Fruit fly (Drosophila melanogaster) whole organism, prepupa: Measurements from ENCODE around the gene CG8750.
A peak's percentile ranks its signal among the peaks of the same experiment; 100 is the strongest.

Source experiments
- Blimp-1 ChIP-seq: fragments of 200-800 bp; sonication (Bioruptor generic); optimal IDR thresholded peaks from 3 replicates; lab custom pipeline; 2017; ENCODE audit warnings: missing biosample characterization, missing genetic modification characterization, mild to moderate bottlenecking, moderate library complexity, missing genetic modification reagents
- CG10631 ChIP-seq: fragments of 200-800 bp; sonication (Bioruptor generic); optimal IDR thresholded peaks from 2 replicates; lab custom pipeline; 2016; ENCODE audit warnings: missing biosample characterization, missing genetic modification characterization
- CG10669 ChIP-seq: fragments of 200-800 bp; sonication (Bioruptor generic); optimal IDR thresholded peaks from 3 replicates; lab custom pipeline; 2018; ENCODE audit warnings: missing biosample characterization, mild to moderate bottlenecking, missing genetic modification characterization, moderate library complexity
- CG11294 ChIP-seq: fragments of 200-800 bp; sonication (Bioruptor generic); IDR thresholded peaks from 2 replicates; pipeline ENCODE4 v1.3.6; 2022; ENCODE audit warnings: missing biosample characterization, missing genetic modification characterization
- CG11762 ChIP-seq: fragments of 200-800 bp; sonication (Bioruptor generic); optimal IDR thresholded peaks from 3 replicates; lab custom pipeline; 2016; ENCODE audit warnings: missing biosample characterization, missing genetic modification characterization; ENCODE audit not compliant: insufficient read depth
- CG11902 ChIP-seq: fragments of 200-800 bp; sonication (Bioruptor generic); optimal IDR thresholded peaks from 3 replicates; lab custom pipeline; 2016; ENCODE audit warnings: missing biosample characterization, missing genetic modification characterization
- CG1621 ChIP-seq: fragments of 200-800 bp; sonication (Bioruptor generic); optimal IDR thresholded peaks from 3 replicates; lab custom pipeline; 2018; ENCODE audit warnings: missing biosample characterization, mild to moderate bottlenecking, missing genetic modification characterization
- CG3032 ChIP-seq: fragments of 200-800 bp; optimal IDR thresholded peaks from 2 replicates; lab custom pipeline; 2019; ENCODE audit warnings: missing biosample characterization, mild to moderate bottlenecking, missing genetic modification characterization, moderate library complexity
- CG32006 ChIP-seq: fragments of 200-800 bp; sonication (Bioruptor generic); optimal IDR thresholded peaks from 3 replicates; lab custom pipeline; 2017; ENCODE audit warnings: missing biosample characterization, mild to moderate bottlenecking, missing genetic modification characterization
- CG34406 ChIP-seq: fragments of 200-800 bp; sonication (Bioruptor generic); optimal IDR thresholded peaks from 3 replicates; lab custom pipeline; 2016; ENCODE audit warnings: missing biosample characterization, missing genetic modification characterization
- CG6163 ChIP-seq: fragments of 200-800 bp; sonication (Bioruptor generic); IDR thresholded peaks from 3 replicates; pipeline ENCODE4 v1.3.6; 2022; ENCODE audit warnings: missing biosample characterization, missing genetic modification characterization
- CG6276 ChIP-seq: fragments of 200-800 bp; sonication (Bioruptor generic); optimal IDR thresholded peaks from 2 replicates; lab custom pipeline; 2017; ENCODE audit warnings: missing biosample characterization, mild to moderate bottlenecking, missing genetic modification characterization
- CG6854 ChIP-seq: fragments of 200-800 bp; sonication (Bioruptor generic); optimal IDR thresholded peaks from 2 replicates; lab custom pipeline; 2017; ENCODE audit warnings: missing biosample characterization, mild to moderate bottlenecking, missing genetic modification characterization
- CG7368 ChIP-seq: fragments of 200-800 bp; sonication (Bioruptor generic); optimal IDR thresholded peaks from 3 replicates; lab custom pipeline; 2016; ENCODE audit warnings: missing biosample characterization, missing genetic modification characterization
- Eip75B ChIP-seq: fragments of 200-800 bp; sonication (Bioruptor generic); optimal IDR thresholded peaks from 3 replicates; lab custom pipeline; 2016; ENCODE audit warnings: missing biosample characterization, missing genetic modification characterization
- Eip78C ChIP-seq: fragments of 200-800 bp; sonication (Bioruptor generic); peaks from one replicate; lab custom pipeline; 2016; ENCODE audit warnings: missing biosample characterization, missing genetic modification characterization
- Eip93F ChIP-seq: fragments of 200-800 bp; sonication (Bioruptor generic); optimal IDR thresholded peaks from 2 replicates; lab custom pipeline; 2016; ENCODE audit warnings: missing biosample characterization, mild to moderate bottlenecking, missing genetic modification characterization
- Ets21C ChIP-seq: fragments of 200-800 bp; sonication (Bioruptor generic); optimal IDR thresholded peaks from 3 replicates; lab custom pipeline; 2016; ENCODE audit warnings: missing biosample characterization, missing genetic modification characterization
- Hr39 ChIP-seq: fragments of 200-800 bp; sonication (Bioruptor generic); optimal IDR thresholded peaks from 2 replicates; lab custom pipeline; 2016; ENCODE audit warnings: missing biosample characterization, missing genetic modification characterization
- Hr4 ChIP-seq: fragments of 200-800 bp; sonication (Bioruptor generic); optimal IDR thresholded peaks from 3 replicates; lab custom pipeline; 2016; ENCODE audit warnings: missing biosample characterization, missing genetic modification characterization
- Lpt ChIP-seq: fragments of 200-800 bp; sonication (Bioruptor generic); optimal IDR thresholded peaks from 3 replicates; lab custom pipeline; 2016; ENCODE audit warnings: missing biosample characterization, missing genetic modification characterization
- Met ChIP-seq: fragments of 200-800 bp; sonication (Bioruptor generic); optimal IDR thresholded peaks from 3 replicates; lab custom pipeline; 2016; ENCODE audit warnings: missing biosample characterization, missing genetic modification characterization
- OdsH ChIP-seq: fragments of 200-800 bp; sonication (Bioruptor generic); optimal IDR thresholded peaks from 3 replicates; lab custom pipeline; 2016; ENCODE audit warnings: missing biosample characterization, missing genetic modification characterization
- acj6 ChIP-seq: fragments of 200-800 bp; sonication (Bioruptor generic); optimal IDR thresholded peaks from 3 replicates; lab custom pipeline; 2016; ENCODE audit warnings: missing biosample characterization, missing genetic modification characterization
- dac ChIP-seq: fragments of 200-800 bp; sonication (Bioruptor generic); optimal IDR thresholded peaks from 2 replicates; lab custom pipeline; 2017; ENCODE audit warnings: missing biosample characterization, mild to moderate bottlenecking, missing genetic modification characterization
- esn ChIP-seq: fragments of 200-800 bp; sonication (Bioruptor generic); optimal IDR thresholded peaks from 2 replicates; lab custom pipeline; 2016; ENCODE audit warnings: missing biosample characterization, mild to moderate bottlenecking, missing genetic modification characterization, moderate library complexity
- fd59A ChIP-seq: fragments of 200-800 bp; sonication (Bioruptor generic); optimal IDR thresholded peaks from 2 replicates; lab custom pipeline; 2017; ENCODE audit warnings: missing biosample characterization, mild to moderate bottlenecking, missing genetic modification characterization, missing genetic modification reagents
- fd85E ChIP-seq: fragments of 200-800 bp; sonication (Bioruptor generic); optimal IDR thresholded peaks from 3 replicates; lab custom pipeline; 2016; ENCODE audit warnings: missing biosample characterization, missing genetic modification characterization
- fkh ChIP-seq: fragments of 200-800 bp; sonication (Bioruptor generic); optimal IDR thresholded peaks from 3 replicates; lab custom pipeline; 2017; ENCODE audit warnings: missing biosample characterization, mild to moderate bottlenecking, missing genetic modification characterization, moderate library complexity
- net ChIP-seq: fragments of 200-800 bp; sonication (Bioruptor generic); optimal IDR thresholded peaks from 3 replicates; lab custom pipeline; 2016; ENCODE audit warnings: missing biosample characterization, missing genetic modification characterization
- pdm3 ChIP-seq: fragments of 200-800 bp; sonication (Bioruptor generic); optimal IDR thresholded peaks from 3 replicates; lab custom pipeline; 2016; ENCODE audit warnings: missing biosample characterization, missing genetic modification characterization
- salr ChIP-seq, 2 experiments: fragments of 200-800 bp; sonication (Bioruptor generic); optimal IDR thresholded peaks; 3 replicates each; lab custom pipeline; 2016 to 2018; ENCODE audit warnings: missing biosample characterization in 2 of 2, missing genetic modification characterization in 2 of 2, mild to moderate bottlenecking in 1 of 2
- spab ChIP-seq: fragments of 200-800 bp; sonication (Bioruptor generic); optimal IDR thresholded peaks from 2 replicates; lab custom pipeline; 2017; ENCODE audit warnings: missing biosample characterization, mild to moderate bottlenecking, missing genetic modification characterization, missing genetic modification reagents
- svp ChIP-seq: fragments of 200-800 bp; sonication (Bioruptor generic); peaks from one replicate; lab custom pipeline; 2016; ENCODE audit warnings: missing biosample characterization, missing genetic modification characterization
- vri ChIP-seq: fragments of 200-800 bp; sonication (Bioruptor generic); optimal IDR thresholded peaks from 3 replicates; lab custom pipeline; 2016; ENCODE audit warnings: missing biosample characterization, mild to moderate bottlenecking, missing genetic modification characterization

Gene CG8750

dm6 chr3L:13842917-13843316 is at the start of gene CG8750:
CG8750 (minus strand) TSS chr3L:13843017.
- no peak for TF ChIP-seq esn (GFP tag; lab: Kevin White, UChicago)
- TF ChIP-seq CG11294 = no peak
- TF ChIP-seq Hr39 (GFP tag; lab: Kevin White, UChicago) = no peak
- no peak for TF ChIP-seq acj6 (GFP tag; lab: Kevin White, UChicago)
- no peak for TF ChIP-seq CG3032 (tag; lab: Kevin White, UChicago)
- TF ChIP-seq fkh (GFP tag; lab: Kevin White, UChicago) = no peak
- TF ChIP-seq CG10669 (GFP tag; lab: Kevin White, UChicago) = no peak
- no peak for TF ChIP-seq fd59A (GFP tag; lab: Kevin White, UChicago)
- TF ChIP-seq CG11902 (GFP tag; lab: Kevin White, UChicago) = no peak

DNA sequence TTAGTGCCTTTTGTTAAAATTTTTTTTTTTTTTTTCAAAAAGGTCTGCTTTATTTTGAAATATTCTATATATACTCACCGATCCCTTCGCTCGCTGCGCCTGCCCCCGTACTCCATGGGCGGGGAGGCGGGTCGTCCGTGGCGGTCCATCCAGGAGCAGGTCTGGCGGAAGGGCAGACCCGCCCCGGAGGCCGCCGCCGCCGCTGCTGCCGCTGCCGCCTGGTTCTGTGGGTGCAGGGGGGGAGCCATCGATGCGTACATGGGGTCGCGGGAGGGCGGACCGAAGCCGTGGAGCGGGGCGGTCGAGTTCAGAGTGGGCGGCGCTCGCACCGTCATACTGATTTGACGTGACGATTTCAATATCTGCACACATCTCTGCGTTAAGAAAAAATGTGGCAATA is 44.3 kb upstream of the CG8750 start:
- TF ChIP-seq CG11762 = no peak
- no peak for TF ChIP-seq CG3032 (tag; lab: Kevin White, UChicago)
- no peak for TF ChIP-seq CG32006 (GFP tag; lab: Kevin White, UChicago)
- TF ChIP-seq CG34406 (GFP tag; lab: Kevin White, UChicago) = no peak
- TF ChIP-seq Ets21C = no peak

dm6 chr3L:13884460-13885056 is 41.7 kb upstream of the CG8750 start:
- no peak for TF ChIP-seq Met (GFP tag; lab: Kevin White, UChicago)
- no peak for TF ChIP-seq pdm3
- TF ChIP-seq Hr4 (GFP tag; lab: Kevin White, UChicago) = no peak
- TF ChIP-seq Lpt (GFP tag; lab: Kevin White, UChicago) = no peak
- TF ChIP-seq Eip75B (GFP tag; lab: Kevin White, UChicago) = no peak
- no peak for TF ChIP-seq net (GFP tag; lab: Kevin White, UChicago)
- TF ChIP-seq CG6854 = no peak
- TF ChIP-seq CG32006 (GFP tag; lab: Kevin White, UChicago) = no peak

DNA sequence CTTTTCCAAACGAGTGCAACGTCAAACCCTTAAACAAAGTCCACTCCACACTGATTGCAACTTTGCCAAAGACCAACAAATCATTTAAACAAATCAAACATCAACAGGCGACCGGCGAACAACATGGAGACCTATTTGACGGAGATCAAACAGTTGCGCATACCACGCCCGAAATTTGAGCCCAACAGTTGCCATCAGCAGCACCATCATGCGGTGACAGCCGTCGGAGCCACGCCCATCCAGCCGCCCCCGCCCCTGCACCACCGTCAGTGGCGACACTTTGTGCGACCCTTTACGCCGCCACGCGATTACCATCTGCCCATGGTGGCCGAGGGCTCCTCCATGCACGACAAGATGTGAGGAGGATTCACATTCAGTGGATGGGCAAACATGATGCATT is 39.7 kb upstream of the CG8750 start:
- TF ChIP-seq fd85E (GFP tag; lab: Kevin White, UChicago) = no peak
- TF ChIP-seq fkh (GFP tag; lab: Kevin White, UChicago) = peak; percentile 22
- peak; percentile 10 for TF ChIP-seq Eip78C (GFP tag; lab: Kevin White, UChicago)

DNA sequence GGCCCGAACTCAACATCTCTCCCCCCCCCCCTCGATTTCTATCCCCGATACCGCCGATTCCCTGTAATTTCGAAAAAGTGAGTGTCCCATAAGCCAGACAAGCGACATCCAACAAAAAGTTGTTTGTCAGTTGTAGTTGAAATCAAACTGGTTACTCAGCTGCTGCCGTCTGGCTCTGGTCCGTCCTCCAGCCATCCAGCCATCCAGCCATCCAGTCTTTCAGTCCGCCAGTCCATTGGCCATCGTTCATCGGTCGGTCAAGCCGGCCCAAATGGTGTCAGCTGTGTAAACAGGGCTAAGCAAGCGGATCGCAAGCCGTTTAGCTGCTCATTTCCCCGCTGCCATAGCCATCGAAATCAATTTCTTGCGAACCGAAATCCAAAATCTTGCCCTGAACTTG is 38.7 kb upstream of the CG8750 start:
- peak; percentile 37 for TF ChIP-seq Blimp-1 (GFP tag; lab: Kevin White, UChicago)
- TF ChIP-seq vri (GFP tag; lab: Kevin White, UChicago) = no peak
- TF ChIP-seq Met (GFP tag; lab: Kevin White, UChicago) = no peak
- no peak for TF ChIP-seq CG10669 (GFP tag; lab: Kevin White, UChicago)
- no peak for TF ChIP-seq OdsH (GFP tag; lab: Kevin White, UChicago)
- TF ChIP-seq CG6276 (GFP tag; lab: Kevin White, UChicago) = no peak
- TF ChIP-seq salr (GFP tag; optimal IDR thresholded peaks at IDR 0.05; lab: Kevin White, UChicago) = no peak
- peak; percentile 10 for TF ChIP-seq Lpt (GFP tag; lab: Kevin White, UChicago)
- no peak for TF ChIP-seq CG7368 (GFP tag; lab: Kevin White, UChicago)
- no peak for TF ChIP-seq fd59A (GFP tag; lab: Kevin White, UChicago)
- no peak for TF ChIP-seq Eip93F (GFP tag; lab: Kevin White, UChicago)
- no peak for TF ChIP-seq CG1621 (tag; lab: Kevin White, UChicago)
- no peak for TF ChIP-seq dac (GFP tag; lab: Kevin White, UChicago)
- no peak for TF ChIP-seq CG10631
- TF ChIP-seq acj6 (GFP tag; lab: Kevin White, UChicago) = no peak
- TF ChIP-seq CG11902 (GFP tag; lab: Kevin White, UChicago) = no peak
- no peak for TF ChIP-seq spab (GFP tag; lab: Kevin White, UChicago)
- no peak for TF ChIP-seq svp (GFP tag; lab: Kevin White, UChicago)
- TF ChIP-seq Eip78C (GFP tag; lab: Kevin White, UChicago) = peak; percentile 61
- TF ChIP-seq CG6163 (GFP tag; lab: Robert Waterston, UW) = no peak
